Fruit fly (Drosophila melanogaster) whole organism, embryonic: Measurements from ENCODE around the gene CG44270.

Experiments
- ATbp ChIP-seq: fragments of 200-800 bp; sonication (Bioruptor generic); optimal IDR thresholded peaks from 2 replicates; lab custom pipeline; 2017; ENCODE audit warnings: missing biosample characterization, mild to moderate bottlenecking, missing genetic modification characterization, missing genetic modification reagents
- CG10959 ChIP-seq: fragments of 200-800 bp; sonication (Bioruptor generic); IDR thresholded peaks from 2 replicates; pipeline ENCODE4 v1.3.6; 2022; ENCODE audit warnings: missing biosample characterization, missing genetic modification characterization
- CG12104 ChIP-seq: fragments of 200-800 bp; sonication (Bioruptor generic); optimal IDR thresholded peaks from 3 replicates; lab custom pipeline; 2016; ENCODE audit warnings: missing biosample characterization, missing genetic modification characterization
- CG12236 ChIP-seq: fragments of 200-800 bp; sonication (Bioruptor generic); optimal IDR thresholded peaks from 2 replicates; lab custom pipeline; 2016; ENCODE audit warnings: missing biosample characterization, missing genetic modification characterization
- CG13775 ChIP-seq: fragments of 200-800 bp; sonication (Bioruptor generic); optimal IDR thresholded peaks from 3 replicates; lab custom pipeline; 2017; ENCODE audit warnings: missing biosample characterization, mild to moderate bottlenecking, missing genetic modification characterization
- CG15479 ChIP-seq: fragments of 200-800 bp; sonication (Bioruptor generic); optimal IDR thresholded peaks from 3 replicates; lab custom pipeline; 2019; ENCODE audit warnings: missing biosample characterization, mild to moderate bottlenecking, missing genetic modification characterization, moderate library complexity
- CG32772 ChIP-seq: fragments of 200-800 bp; sonication (Bioruptor generic); IDR thresholded peaks from 2 replicates; pipeline ENCODE4 v1.3.6; 2022; ENCODE audit warnings: missing biosample characterization, missing genetic modification characterization
- CG3407 ChIP-seq: fragments of 200-800 bp; sonication (Bioruptor generic); optimal IDR thresholded peaks from 2 replicates; lab custom pipeline; 2018; ENCODE audit warnings: missing biosample characterization, mild to moderate bottlenecking, missing genetic modification characterization
- CG4707 ChIP-seq: fragments of 200-800 bp; sonication (Bioruptor generic); optimal IDR thresholded peaks from 2 replicates; lab custom pipeline; 2018; ENCODE audit warnings: missing biosample characterization, mild to moderate bottlenecking, missing genetic modification characterization, moderate library complexity
- CG4820 ChIP-seq: fragments of 200-800 bp; sonication (Bioruptor generic); optimal IDR thresholded peaks from 3 replicates; lab custom pipeline; 2016; ENCODE audit warnings: missing biosample characterization, missing genetic modification characterization
- CG5953 ChIP-seq: fragments of 200-800 bp; sonication (Bioruptor generic); IDR thresholded peaks from 2 replicates; pipeline ENCODE4 v1.3.6; 2022; ENCODE audit warnings: missing biosample characterization, missing genetic modification characterization
- CG6254 ChIP-seq: fragments of 200-800 bp; sonication (Bioruptor generic); optimal IDR thresholded peaks from 3 replicates; lab custom pipeline; 2017; ENCODE audit warnings: mild to moderate bottlenecking, missing biosample characterization, missing genetic modification reagents, missing genetic modification characterization
- CG7987 ChIP-seq: fragments of 200-800 bp; sonication (Bioruptor generic); optimal IDR thresholded peaks from 2 replicates; lab custom pipeline; 2018; ENCODE audit warnings: missing biosample characterization, mild to moderate bottlenecking, missing genetic modification characterization, moderate library complexity
- CG8281 ChIP-seq: fragments of 200-800 bp; sonication (Bioruptor generic); optimal IDR thresholded peaks from 2 replicates; lab custom pipeline; 2018; ENCODE audit warnings: missing biosample characterization, mild to moderate bottlenecking, missing genetic modification characterization, moderate library complexity
- CG8388 ChIP-seq: fragments of 200-800 bp; sonication (Bioruptor generic); optimal IDR thresholded peaks from 2 replicates; lab custom pipeline; 2019; ENCODE audit warnings: missing biosample characterization, mild to moderate bottlenecking, missing genetic modification characterization, moderate library complexity
- CG9876 ChIP-seq: fragments of 200-800 bp; sonication (Bioruptor generic); optimal IDR thresholded peaks from 2 replicates; lab custom pipeline; 2016; ENCODE audit warnings: missing biosample characterization, missing genetic modification characterization
- CHES-1-like ChIP-seq: fragments of 200-800 bp; sonication (Bioruptor generic); optimal IDR thresholded peaks from 2 replicates; lab custom pipeline; 2016; ENCODE audit warnings: missing biosample characterization, missing genetic modification characterization
- Camta ChIP-seq: fragments of 200-800 bp; sonication (Bioruptor generic); optimal IDR thresholded peaks from 2 replicates; lab custom pipeline; 2016; ENCODE audit warnings: missing biosample characterization, missing genetic modification characterization
- Dip2 ChIP-seq: fragments of 200-800 bp; sonication (Bioruptor generic); IDR thresholded peaks from 2 replicates; pipeline ENCODE4 v1.3.6; 2022; ENCODE audit warnings: missing biosample characterization, missing genetic modification characterization
- Doc2 ChIP-seq: fragments of 200-800 bp; sonication (Bioruptor generic); IDR thresholded peaks from 2 replicates; pipeline ENCODE4 v1.3.6; 2022; ENCODE audit warnings: missing biosample characterization, missing genetic modification characterization
- Dp ChIP-seq: fragments of 200-800 bp; sonication (Bioruptor generic); optimal IDR thresholded peaks from 2 replicates; lab custom pipeline; 2018; ENCODE audit warnings: missing biosample characterization, mild to moderate bottlenecking, missing genetic modification characterization, moderate library complexity
- Ets97D ChIP-seq: fragments of 200-800 bp; sonication (Bioruptor generic); optimal IDR thresholded peaks from 3 replicates; lab custom pipeline; 2016; ENCODE audit warnings: missing biosample characterization, missing genetic modification characterization
- Gsc ChIP-seq: fragments of 200-800 bp; sonication (Bioruptor generic); IDR thresholded peaks from 2 replicates; pipeline ENCODE4 v1.3.6; 2022; ENCODE audit warnings: missing biosample characterization, missing genetic modification characterization
- Hey ChIP-seq: fragments of 200-800 bp; sonication (Bioruptor generic); optimal IDR thresholded peaks from 3 replicates; lab custom pipeline; 2018; ENCODE audit warnings: missing biosample characterization, mild to moderate bottlenecking, missing genetic modification characterization
- Hr78 ChIP-seq, 2 experiments: fragments of 200-800 bp in 1 of 2; fragments of >200 bp in 1 of 2; sonication (Bioruptor generic) in 1 of 2; optimal IDR thresholded peaks; 2 replicates each; lab custom pipeline; 2017 to 2019; ENCODE audit warnings: missing biosample characterization in 2 of 2, missing genetic modification characterization in 2 of 2, mild to moderate bottlenecking in 1 of 2, moderate library complexity in 1 of 2
- Lhr ChIP-seq: fragments of 200-800 bp; sonication (Bioruptor generic); optimal IDR thresholded peaks from 3 replicates; lab custom pipeline; 2017; ENCODE audit warnings: mild to moderate bottlenecking, missing biosample characterization, missing genetic modification reagents, missing genetic modification characterization
- Lpt ChIP-seq: fragments of >200 bp; optimal IDR thresholded peaks from 2 replicates; lab custom pipeline; 2018; ENCODE audit warnings: missing biosample characterization, missing genetic modification characterization
- Nf-YC ChIP-seq: fragments of 200-800 bp; optimal IDR thresholded peaks from 3 replicates; lab custom pipeline; 2019; ENCODE audit warnings: missing biosample characterization, mild to moderate bottlenecking, missing genetic modification characterization, moderate library complexity
- Spps ChIP-seq: fragments of 200-800 bp; sonication (Bioruptor generic); optimal IDR thresholded peaks from 2 replicates; lab custom pipeline; 2018; ENCODE audit warnings: missing biosample characterization, mild to moderate bottlenecking, missing genetic modification characterization
- Usf ChIP-seq: fragments of 200-800 bp; sonication (Bioruptor generic); optimal IDR thresholded peaks from 2 replicates; lab custom pipeline; 2017; ENCODE audit warnings: missing genotype, missing biosample characterization, missing genetic modification characterization
- Vsx1 ChIP-seq: fragments of 200-800 bp; sonication (Bioruptor generic); optimal IDR thresholded peaks from 2 replicates; lab custom pipeline; 2017; ENCODE audit warnings: missing biosample characterization, mild to moderate bottlenecking, missing genetic modification characterization, missing genetic modification reagents
- abd-A ChIP-seq: fragments of 200-800 bp; sonication (Bioruptor generic); optimal IDR thresholded peaks from 3 replicates; lab custom pipeline; 2019; ENCODE audit warnings: missing biosample characterization, mild to moderate bottlenecking, missing genetic modification characterization, moderate library complexity
- bowl ChIP-seq: fragments of 200-800 bp; sonication (Bioruptor generic); IDR thresholded peaks from 2 replicates; pipeline ENCODE4 v1.3.6; 2022; ENCODE audit warnings: missing biosample characterization, missing genetic modification characterization
- corto ChIP-seq: fragments of 200-800 bp; sonication (Bioruptor generic); optimal IDR thresholded peaks from 2 replicates; lab custom pipeline; 2016; ENCODE audit warnings: missing biosample characterization, mild to moderate bottlenecking, missing genetic modification characterization, moderate library complexity
- danr ChIP-seq: fragments of 200-800 bp; sonication (Bioruptor generic); IDR thresholded peaks from 2 replicates; pipeline ENCODE4 v1.3.6; 2022; ENCODE audit warnings: missing biosample characterization, missing genetic modification characterization
- fd96Cb ChIP-seq: fragments of 200-800 bp; sonication (Bioruptor generic); optimal IDR thresholded peaks from 2 replicates; lab custom pipeline; 2018; ENCODE audit warnings: missing biosample characterization, mild to moderate bottlenecking, missing genetic modification characterization, moderate library complexity
- fu2 ChIP-seq: fragments of 200-800 bp; sonication (Bioruptor generic); optimal IDR thresholded peaks from 2 replicates; lab custom pipeline; 2016; ENCODE audit warnings: missing biosample characterization, missing genetic modification characterization
- grn ChIP-seq: fragments of 200-800 bp; sonication (Bioruptor generic); optimal IDR thresholded peaks from 3 replicates; lab custom pipeline; 2017; ENCODE audit warnings: missing biosample characterization, missing genetic modification characterization
- gro ChIP-seq: fragments of 200-800 bp; sonication (Bioruptor generic); optimal IDR thresholded peaks from 2 replicates; lab custom pipeline; 2016; ENCODE audit warnings: missing biosample characterization, missing genetic modification characterization
- jing ChIP-seq: fragments of 200-800 bp; sonication (Bioruptor generic); optimal IDR thresholded peaks from 2 replicates; lab custom pipeline; 2018; ENCODE audit warnings: missing biosample characterization, mild to moderate bottlenecking, missing genetic modification characterization
- kay ChIP-seq: fragments of 200-800 bp; sonication (Bioruptor generic); optimal IDR thresholded peaks from 2 replicates; lab custom pipeline; 2016; ENCODE audit warnings: missing biosample characterization, missing genetic modification characterization
- kni ChIP-seq: fragments of 200-800 bp; sonication (Bioruptor generic); optimal IDR thresholded peaks from 3 replicates; lab custom pipeline; 2017; ENCODE audit warnings: mild to moderate bottlenecking, missing biosample characterization, missing genetic modification reagents, missing genetic modification characterization
- lab ChIP-seq: fragments of 200-800 bp; sonication (Bioruptor generic); optimal IDR thresholded peaks from 3 replicates; lab custom pipeline; 2017; ENCODE audit warnings: missing biosample characterization, missing genetic modification characterization, mild to moderate bottlenecking, moderate library complexity, missing genetic modification reagents
- nmo ChIP-seq: fragments of 200-800 bp; sonication (Bioruptor generic); optimal IDR thresholded peaks from 2 replicates; lab custom pipeline; 2018; ENCODE audit warnings: missing biosample characterization, mild to moderate bottlenecking, missing genetic modification characterization, moderate library complexity
- peb ChIP-seq: fragments of 200-800 bp; sonication (Bioruptor generic); IDR thresholded peaks from 2 replicates; pipeline ENCODE4 v1.3.6; 2022; ENCODE audit warnings: missing biosample characterization, missing genetic modification characterization
- pfk ChIP-seq: fragments of 200-800 bp; sonication (Bioruptor generic); optimal IDR thresholded peaks from 2 replicates; lab custom pipeline; 2018; ENCODE audit warnings: missing biosample characterization, mild to moderate bottlenecking, missing genetic modification characterization, moderate library complexity
- pnt ChIP-seq: fragments of 200-800 bp; sonication (Bioruptor generic); optimal IDR thresholded peaks from 3 replicates; lab custom pipeline; 2016; ENCODE audit warnings: missing biosample characterization, missing genetic modification characterization
- sisA ChIP-seq: fragments of 200-800 bp; sonication (Bioruptor generic); IDR thresholded peaks from 2 replicates; pipeline ENCODE4 v1.3.6; 2022; ENCODE audit warnings: missing biosample characterization, missing genetic modification characterization
- unc-4 ChIP-seq: fragments of 200-800 bp; sonication (Bioruptor generic); IDR thresholded peaks from 2 replicates; pipeline ENCODE4 v1.3.6; 2022; ENCODE audit warnings: missing biosample characterization, missing genetic modification characterization; ENCODE audit not compliant: partially characterized antibody
- vvl ChIP-seq: fragments of 200-800 bp; sonication (Bioruptor generic); IDR thresholded peaks from 2 replicates; pipeline ENCODE4 v1.3.6; 2022; ENCODE audit warnings: missing biosample characterization, missing genetic modification characterization

CG44270 gene

dm6 chr2L:20539196-20539879 is 8.5 kb downstream of the CG44270 start (continued):
- no peak for TF ChIP-seq Hey (tag; lab: Kevin White, UChicago)
- TF ChIP-seq unc-4 (GFP tag; lab: Robert Waterston, UW), result no peak
- no peak for TF ChIP-seq CG12104 (GFP tag; lab: Kevin White, UChicago)
- TF ChIP-seq CG5953, result no peak
- TF ChIP-seq Nf-YC (tag; lab: Kevin White, UChicago), result no peak
- peak; percentile 34 for TF ChIP-seq sisA (GFP tag; lab: Robert Waterston, UW)
- TF ChIP-seq Lhr, result no peak
- peak; percentile 15 for TF ChIP-seq Camta (GFP tag; lab: Kevin White, UChicago)
- no peak for TF ChIP-seq Ets97D (GFP tag; lab: Kevin White, UChicago)
- no peak for TF ChIP-seq CG9876 (GFP tag; lab: Kevin White, UChicago)
- TF ChIP-seq Spps (tag; lab: Kevin White, UChicago), result no peak
- no peak for TF ChIP-seq peb
- TF ChIP-seq CG10959 (GFP tag; lab: Robert Waterston, UW), result no peak
- TF ChIP-seq lab, result peak; percentile 67
- no peak for TF ChIP-seq corto (GFP tag; lab: Kevin White, UChicago)
- no peak for TF ChIP-seq Lpt (GFP tag; lab: Kevin White, UChicago)
- peak; percentile 31 for TF ChIP-seq nmo
- no peak for TF ChIP-seq CG15479 (GFP tag; lab: Kevin White, UChicago)
- no peak for TF ChIP-seq Hr78 (GFP tag; optimal IDR thresholded peaks at IDR 0.05; lab: Kevin White, UChicago)
- no peak for TF ChIP-seq gro (GFP tag; lab: Kevin White, UChicago)
- no peak for TF ChIP-seq CG4820 (GFP tag; lab: Kevin White, UChicago)
- TF ChIP-seq abd-A (tag; lab: Kevin White, UChicago), result peak; percentile 97
- no peak for TF ChIP-seq CG13775
- no peak for TF ChIP-seq danr (GFP tag; lab: Robert Waterston, UW)
- no peak for TF ChIP-seq CHES-1-like (GFP tag; lab: Kevin White, UChicago)
- no peak for TF ChIP-seq Dp (GFP tag; lab: Kevin White, UChicago)
- no peak for TF ChIP-seq CG12236 (GFP tag; lab: Kevin White, UChicago)
- peak; percentile 34; the same call in 1 of the 2 replicates for TF ChIP-seq vvl
- TF ChIP-seq CG6254 (GFP tag; lab: Kevin White, UChicago), result no peak
- TF ChIP-seq Vsx1 (GFP tag; lab: Kevin White, UChicago), result no peak
- TF ChIP-seq Dip2, result no peak
- no peak for TF ChIP-seq CG8281 (tag; lab: Kevin White, UChicago)
- TF ChIP-seq Gsc, result no peak
- TF ChIP-seq pnt (GFP tag; lab: Kevin White, UChicago), result peak; percentile 25
- no peak for TF ChIP-seq jing (GFP tag; lab: Kevin White, UChicago)
- no peak for TF ChIP-seq kay (GFP tag; lab: Kevin White, UChicago)
- TF ChIP-seq CG3407 (GFP tag; lab: Kevin White, UChicago), result no peak
- no peak for TF ChIP-seq bowl
- TF ChIP-seq CG7987 (GFP tag; lab: Kevin White, UChicago), result no peak
- no peak for TF ChIP-seq kni (GFP tag; lab: Kevin White, UChicago)
- TF ChIP-seq Doc2 (GFP tag; lab: Robert Waterston, UW), result no peak
- TF ChIP-seq grn (GFP tag; lab: Kevin White, UChicago), result no peak
- TF ChIP-seq CG32772, result no peak
- TF ChIP-seq Usf, result no peak
- TF ChIP-seq CG8388, result peak; percentile 11
- TF ChIP-seq fu2 (GFP tag; lab: Kevin White, UChicago), result no peak
- no peak for TF ChIP-seq CG4707 (GFP tag; lab: Kevin White, UChicago)
- no peak for TF ChIP-seq pfk (GFP tag; lab: Kevin White, UChicago)
- TF ChIP-seq fd96Cb (tag; lab: Kevin White, UChicago), result peak; percentile 23
- no peak for TF ChIP-seq ATbp (GFP tag; lab: Kevin White, UChicago)
